Fruit fly (Drosophila melanogaster): ENCODE measurements around the gene CG7102.
A peak's percentile ranks its signal among the peaks of the same experiment; 100 is the strongest.

Gene CG7102

DNA sequence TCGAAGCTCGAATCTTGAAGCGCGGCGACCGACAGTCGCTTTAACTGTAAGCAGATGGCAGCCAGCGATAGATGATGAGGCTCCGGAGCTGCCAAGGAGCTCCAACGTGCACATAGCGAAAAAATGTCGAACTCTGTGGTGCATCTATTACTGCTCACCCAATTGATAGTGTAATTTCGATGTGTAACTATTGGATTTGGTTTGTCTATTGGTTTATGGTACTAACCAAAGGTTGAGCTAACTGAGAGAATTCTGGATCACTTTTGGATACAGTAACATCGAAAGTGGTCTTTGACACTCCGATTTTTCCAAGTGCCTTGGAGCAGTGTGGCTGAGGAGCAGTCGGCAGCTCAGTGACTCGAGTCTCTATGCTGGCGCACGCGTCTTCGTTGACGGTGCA is 11.3 kb upstream of the CG7102 start:
- TF ChIP-seq Dif (GFP tag; optimal IDR thresholded peaks at IDR 0.05; ENCODE audit: partially characterized antibody), result no peak
- TF ChIP-seq CG9705 (GFP tag; optimal IDR thresholded peaks at IDR 0.05), result no peak
- no peak for TF ChIP-seq GATAd (GFP tag; optimal IDR thresholded peaks at IDR 0.05)
- TF ChIP-seq CG32264 (GFP tag; optimal IDR thresholded peaks at IDR 0.05), result no peak
- TF ChIP-seq lola (GFP tag; optimal IDR thresholded peaks at IDR 0.05), result no peak
- TF ChIP-seq Hr78 (GFP tag; optimal IDR thresholded peaks at IDR 0.05), result no peak
- peak; percentile 33 for TF ChIP-seq rgr (GFP tag; optimal IDR thresholded peaks at IDR 0.05)
- no peak for TF ChIP-seq Mio (GFP tag; optimal IDR thresholded peaks at IDR 0.05)
- TF ChIP-seq woc (GFP tag; optimal IDR thresholded peaks at IDR 0.05), result no peak
- no peak for TF ChIP-seq Abd-B (GFP tag; optimal IDR thresholded peaks at IDR 0.05)
- TF ChIP-seq OdsH (GFP tag; optimal IDR thresholded peaks at IDR 0.05), result peak; percentile 41
- TF ChIP-seq Sp1 (GFP tag; optimal IDR thresholded peaks at IDR 0.05), result peak; percentile 19
- TF ChIP-seq sage (GFP tag; optimal IDR thresholded peaks at IDR 0.05), result no peak
- no peak for TF ChIP-seq usp (GFP tag; optimal IDR thresholded peaks at IDR 0.05)
- TF ChIP-seq fru (GFP tag; optimal IDR thresholded peaks at IDR 0.05), result peak; percentile 27
- peak; percentile 44 for TF ChIP-seq ey (GFP tag; optimal IDR thresholded peaks at IDR 0.05)
- TF ChIP-seq br (GFP tag; optimal IDR thresholded peaks at IDR 0.05), result peak; percentile 34
- peak; percentile 39 for TF ChIP-seq HLH106 (tag; optimal IDR thresholded peaks at IDR 0.05)
- TF ChIP-seq h (GFP tag; optimal IDR thresholded peaks at IDR 0.05), result peak; percentile 54

DNA sequence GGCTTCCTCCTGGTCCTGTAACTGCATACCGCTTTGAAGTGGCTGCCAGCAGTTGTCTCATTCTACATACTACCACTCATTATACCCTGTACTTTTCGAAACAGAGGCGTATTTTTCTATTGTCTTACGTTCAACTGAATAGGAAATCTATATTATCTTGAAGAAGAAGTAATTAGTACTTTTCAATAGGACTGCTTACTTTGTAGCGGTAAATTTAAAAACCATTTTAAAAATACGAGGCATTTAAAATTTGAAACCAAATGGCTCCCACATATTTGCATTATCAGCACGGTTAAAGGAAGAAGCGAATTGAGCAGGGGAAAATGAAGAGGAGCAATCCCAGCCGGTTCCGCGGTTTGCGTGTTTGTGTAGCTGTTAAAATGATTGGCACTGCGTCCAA is 9.9 kb upstream of the CG7102 start:
- TF ChIP-seq HLH106 (tag; optimal IDR thresholded peaks at IDR 0.05), result peak; percentile 21
- TF ChIP-seq sv (GFP tag; optimal IDR thresholded peaks at IDR 0.05), result no peak
- no peak for TF ChIP-seq Hr83 (GFP tag; optimal IDR thresholded peaks at IDR 0.05; ENCODE audit: poor library complexity, severe bottlenecking)
- no peak for TF ChIP-seq lola (GFP tag; optimal IDR thresholded peaks at IDR 0.05)
- no peak for TF ChIP-seq CG9705 (GFP tag; optimal IDR thresholded peaks at IDR 0.05)
- TF ChIP-seq ey (GFP tag; optimal IDR thresholded peaks at IDR 0.05), result peak; percentile 44
- no peak for TF ChIP-seq Dfd (GFP tag; optimal IDR thresholded peaks at IDR 0.05)
- peak in 1 of 2 experiments; percentile 54 for TF ChIP-seq foxo (GFP tag; optimal IDR thresholded peaks at IDR 0.05)
- TF ChIP-seq Mio (GFP tag; optimal IDR thresholded peaks at IDR 0.05), result no peak
- peak; percentile 25 for TF ChIP-seq psq (GFP tag; optimal IDR thresholded peaks at IDR 0.05)
- no peak for TF ChIP-seq Myc (optimal IDR thresholded peaks at IDR 0.05)
- no peak for TF ChIP-seq pan (optimal IDR thresholded peaks at IDR 0.05)
- no peak for TF ChIP-seq sage (GFP tag; optimal IDR thresholded peaks at IDR 0.05)
- peak; percentile 57 for TF ChIP-seq fru (GFP tag; optimal IDR thresholded peaks at IDR 0.05)
- no peak for TF ChIP-seq Abd-B (GFP tag; optimal IDR thresholded peaks at IDR 0.05)
- no peak for TF ChIP-seq jim (GFP tag; optimal IDR thresholded peaks at IDR 0.05)
- TF ChIP-seq rgr (GFP tag; optimal IDR thresholded peaks at IDR 0.05), result peak; percentile 25
- no peak for TF ChIP-seq usp (GFP tag; optimal IDR thresholded peaks at IDR 0.05)
- TF ChIP-seq CrebA (GFP tag; optimal IDR thresholded peaks at IDR 0.05; ENCODE audit: borderline replicate concordance), result no peak
- TF ChIP-seq Hr78 (GFP tag; optimal IDR thresholded peaks at IDR 0.05), result no peak
- no peak for TF ChIP-seq Rel (GFP tag; optimal IDR thresholded peaks at IDR 0.05)
- TF ChIP-seq Rel (tag; optimal IDR thresholded peaks at IDR 0.05), result no peak
- TF ChIP-seq CG32264 (GFP tag; optimal IDR thresholded peaks at IDR 0.05), result no peak
- no peak for TF ChIP-seq Vsx2 (GFP tag; optimal IDR thresholded peaks at IDR 0.05; ENCODE audit: partially characterized antibody)
- peak; percentile 21 for TF ChIP-seq OdsH (GFP tag; optimal IDR thresholded peaks at IDR 0.05)
- peak; percentile 4 for TF ChIP-seq dmrt93B (GFP tag; optimal IDR thresholded peaks at IDR 0.05)
- TF ChIP-seq dsf (GFP tag; optimal IDR thresholded peaks at IDR 0.05; ENCODE audit: borderline replicate concordance), result no peak
- no peak for TF ChIP-seq N (GFP tag; optimal IDR thresholded peaks at IDR 0.05)
- peak; percentile 68 for TF ChIP-seq h (GFP tag; optimal IDR thresholded peaks at IDR 0.05)
- no peak for TF ChIP-seq Sp1 (GFP tag; optimal IDR thresholded peaks at IDR 0.05)
- TF ChIP-seq Hnf4 (GFP tag; optimal IDR thresholded peaks at IDR 0.05), result no peak
- no peak for TF ChIP-seq GATAd (GFP tag; optimal IDR thresholded peaks at IDR 0.05)
- no peak for TF ChIP-seq Jra (GFP tag; optimal IDR thresholded peaks at IDR 0.05)
- peak; percentile 53 for TF ChIP-seq woc (GFP tag; optimal IDR thresholded peaks at IDR 0.05)
- TF ChIP-seq Dif (GFP tag; optimal IDR thresholded peaks at IDR 0.05; ENCODE audit: partially characterized antibody), result no peak
- no peak for TF ChIP-seq brk (GFP tag; optimal IDR thresholded peaks at IDR 0.05)
- no peak for TF ChIP-seq br (GFP tag; optimal IDR thresholded peaks at IDR 0.05)
- TF ChIP-seq tai (GFP tag; optimal IDR thresholded peaks at IDR 0.05), result no peak
- no peak for TF ChIP-seq dl (GFP tag; optimal IDR thresholded peaks at IDR 0.05; ENCODE audit: insufficient read depth in 1 of 2, partially characterized antibody in 2 of 2)

Measured in whole organism, wandering third instar larva.